Worm (Caenorhabditis elegans) whole organism, L1 larva: ENCODE results near the gene Y105C5B.25.

Source experiments
- ceh-63 ChIP-seq: fragments of 200-800 bp; sonication (Bioruptor generic); optimal IDR thresholded peaks from 2 replicates; lab custom pipeline; 2018; ENCODE audit warnings: mild to moderate bottlenecking, missing genetic modification characterization, missing compliant biosample characterization
- dsc-1 ChIP-seq: sonication (generic microtip); optimal IDR thresholded peaks from 2 replicates; lab custom pipeline; 2016; ENCODE audit warnings: mild to moderate bottlenecking, missing genetic modification characterization, missing compliant biosample characterization
- efl-1 ChIP-seq, 4 experiments: fragments of 150-350 bp; optimal IDR thresholded peaks in 3 of 4; peaks in 1 of 4; 1 replicate in 1 of 4; 2 replicates in 3 of 4; lab custom pipeline; 2014; ENCODE audit warnings: missing biosample characterization in 2 of 4, missing genetic modification characterization in 2 of 4, missing genetic modification reagents in 2 of 4
- fkh-8 ChIP-seq: sonication (generic microtip); optimal IDR thresholded peaks from 2 replicates; lab custom pipeline; 2016; ENCODE audit warnings: mild to moderate bottlenecking, missing genetic modification characterization, missing compliant biosample characterization
- grh-1 ChIP-seq: fragments of 200-800 bp; sonication (Bioruptor generic); IDR thresholded peaks from 2 replicates; pipeline ENCODE4 v1.3.6; 2022; ENCODE audit warnings: missing genetic modification reagents, missing genetic modification characterization, missing compliant biosample characterization

Y105C5B.25 gene

ce11 chrIV:16125777-16126176, 21.2 kb downstream of the Y105C5B.25 start (continued):
- TF ChIP-seq ceh-63 (GFP tag; lab: Kevin White, UChicago) = no peak
- TF ChIP-seq grh-1 (GFP tag; lab: Robert Waterston, UW) = no peak
- TF ChIP-seq, all 84 proteins: peak for 0

ce11 chrIV:16119577-16119976, 27.4 kb downstream of the Y105C5B.25 start:
- TF ChIP-seq dsc-1 (tag; lab: Kevin White, UChicago) (peak; percentile 48), efl-1 (optimal IDR thresholded peaks at IDR 0.05; lab: Kevin White, UChicago) (peak; percentile 28 to 52), efl-1 (GFP tag; optimal IDR thresholded peaks at IDR 0.05 in 1 of 2; lab: Kevin White, UChicago) (no peak), fkh-8 (tag; lab: Kevin White, UChicago) (no peak)
